Fruit fly (Drosophila melanogaster) S2 (cell line): ENCODE data around the gene cyst.

Experiments used
- CG8478 ChIP-seq: fragments of >200 bp; optimal IDR thresholded peaks from 2 replicates; lab custom pipeline; 2018
- CTCF ChIP-seq, 2 experiments: fragments of >200 bp; optimal IDR thresholded peaks; 2 replicates each; lab custom pipeline; 2018

DNA sequence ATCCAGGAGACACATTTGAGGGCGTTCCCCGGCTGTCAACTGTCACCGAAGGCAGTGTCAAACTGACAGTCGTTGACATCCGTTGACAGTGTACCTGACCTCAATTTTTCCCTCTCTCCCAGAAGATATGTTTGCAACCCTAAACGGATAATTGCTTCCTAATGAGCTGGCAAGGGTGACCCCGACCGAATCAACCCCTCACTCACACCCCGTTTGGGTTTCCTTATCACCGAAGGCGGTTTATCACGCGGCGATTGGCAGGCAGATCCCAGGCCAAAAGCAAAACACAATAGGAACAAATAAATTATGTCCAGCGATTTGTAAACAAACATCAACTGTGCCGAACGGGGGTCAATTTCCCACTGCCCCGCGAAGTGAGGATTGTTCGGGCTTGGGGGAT lies 49.2 kb downstream of the cyst start:
- TF ChIP-seq CTCF (optimal IDR thresholded peaks at IDR 0.05; lab: Kevin White, UChicago), result no peak
- no peak for TF ChIP-seq CG8478 (lab: Kevin White, UChicago)
